Worm (Caenorhabditis elegans) whole organism, L4 larva: ENCODE data around the gene tsen-54.

Source experiments
- D1046.2 ChIP-seq: fragments of 200-800 bp; sonication (Bioruptor generic); IDR thresholded peaks from 2 replicates; pipeline ENCODE4 v1.3.6; 2022; ENCODE audit warnings: missing genetic modification characterization, missing compliant biosample characterization
- F10B5.3 ChIP-seq: sonication (generic microtip); optimal IDR thresholded peaks from 2 replicates; lab custom pipeline; 2016; ENCODE audit warnings: mild to moderate bottlenecking, missing genetic modification characterization, missing compliant biosample characterization
- F26F4.8 ChIP-seq: fragments of 200-800 bp; sonication (Bioruptor generic); conservative IDR thresholded peaks from 2 replicates; pipeline ENCODE4 v1.3.6; 2022; ENCODE audit warnings: missing genetic modification characterization, missing compliant biosample characterization
- F44E2.7 ChIP-seq: fragments of 200-800 bp; sonication (Bioruptor generic); IDR thresholded peaks from 2 replicates; pipeline ENCODE4 v2.1.2; 2022; ENCODE audit warnings: missing genetic modification characterization, missing compliant biosample characterization
- Y48G9A.11 ChIP-seq: fragments of 200-800 bp; sonication (Bioruptor generic); IDR thresholded peaks from 2 replicates; pipeline ENCODE4 v1.3.6; 2022; ENCODE audit warnings: missing genetic modification reagents, missing genetic modification characterization, missing compliant biosample characterization
- Y5F2A.4 ChIP-seq: fragments of 200-800 bp; sonication (Bioruptor generic); optimal IDR thresholded peaks from 2 replicates; lab custom pipeline; 2018; ENCODE audit warnings: mild to moderate bottlenecking, missing genetic modification characterization, missing compliant biosample characterization
- aha-1 ChIP-seq: fragments of 150-350 bp; peaks from one replicate; lab custom pipeline; 2014; ENCODE audit warnings: missing biosample characterization, missing genetic modification characterization
- ceh-32 ChIP-seq: sonication (generic microtip); optimal IDR thresholded peaks from 2 replicates; lab custom pipeline; 2016; ENCODE audit warnings: mild to moderate bottlenecking, missing genetic modification characterization, missing compliant biosample characterization; ENCODE audit not compliant: poor library complexity
- ceh-62 ChIP-seq: sonication (generic microtip); optimal IDR thresholded peaks from 2 replicates; lab custom pipeline; 2017; ENCODE audit warnings: missing biosample characterization, missing genetic modification characterization
- ctbp-1 ChIP-seq: fragments of 200-800 bp; sonication (Bioruptor generic); IDR thresholded peaks from 2 replicates; pipeline ENCODE4 v1.3.6; 2022; ENCODE audit warnings: missing genetic modification reagents, missing genetic modification characterization, missing compliant biosample characterization
- dmd-8 ChIP-seq: fragments of 200-800 bp; sonication (Bioruptor generic); IDR thresholded peaks from 2 replicates; pipeline ENCODE4 v1.3.6; 2022; ENCODE audit warnings: missing genetic modification characterization, missing compliant biosample characterization
- dve-1 ChIP-seq: sonication (generic microtip); optimal IDR thresholded peaks from 2 replicates; lab custom pipeline; 2017; ENCODE audit warnings: antibody characterized with exemption, mild to moderate bottlenecking, missing genetic modification characterization, missing compliant biosample characterization; ENCODE audit not compliant: insufficient read depth
- egl-43 ChIP-seq: fragments of 200-800 bp; sonication (Bioruptor generic); IDR thresholded peaks from 2 replicates; pipeline ENCODE4 v1.3.6; 2022; ENCODE audit warnings: missing genetic modification reagents, missing genetic modification characterization, missing compliant biosample characterization
- hlh-30 ChIP-seq: sonication (generic microtip); optimal IDR thresholded peaks from 2 replicates; lab custom pipeline; 2017; ENCODE audit warnings: antibody characterized with exemption, mild to moderate bottlenecking, missing genetic modification characterization, missing compliant biosample characterization; ENCODE audit not compliant: insufficient read depth
- lin-13 ChIP-seq: fragments of 150-350 bp; optimal IDR thresholded peaks from 2 replicates; lab custom pipeline; 2014; ENCODE audit warnings: missing biosample characterization, missing genetic modification reagents, missing genetic modification characterization
- lin-38 ChIP-seq: fragments of 200-800 bp; sonication (Bioruptor generic); IDR thresholded peaks from 2 replicates; pipeline ENCODE4 v1.3.6; 2022; ENCODE audit warnings: missing genetic modification reagents, missing genetic modification characterization, missing compliant biosample characterization
- lin-39 ChIP-seq: fragments of 150-350 bp; optimal IDR thresholded peaks from 2 replicates; lab custom pipeline; 2014; ENCODE audit warnings: missing biosample characterization, missing genetic modification reagents, missing genetic modification characterization
- lsy-2 ChIP-seq, 2 experiments: fragments of 150-350 bp in 1 of 2; sonication (generic microtip) in 1 of 2; optimal IDR thresholded peaks; 2 replicates each; lab custom pipeline; 2014 to 2017; ENCODE audit warnings: missing biosample characterization in 2 of 2, missing genetic modification characterization in 2 of 2
- madf-5 ChIP-seq, 2 experiments: fragments of 200-800 bp; sonication (Bioruptor generic); IDR thresholded peaks; 2 replicates each; pipeline ENCODE4 v1.3.6; 2022; ENCODE audit warnings: missing compliant biosample characterization in 2 of 2, missing genetic modification characterization in 2 of 2
- madf-9 ChIP-seq: fragments of 200-800 bp; sonication (Bioruptor generic); conservative IDR thresholded peaks from 2 replicates; pipeline ENCODE4 v1.3.6; 2022; ENCODE audit warnings: missing genetic modification reagents, missing genetic modification characterization, missing compliant biosample characterization
- mdt-29 ChIP-seq: fragments of 200-800 bp; sonication (Bioruptor generic); IDR thresholded peaks from 2 replicates; pipeline ENCODE4 v1.3.6; 2022; ENCODE audit warnings: missing genetic modification reagents, missing genetic modification characterization, missing compliant biosample characterization
- mep-1 ChIP-seq: fragments of 150-350 bp; sonication (generic microtip); optimal IDR thresholded peaks from 3 replicates; lab custom pipeline; 2014; ENCODE audit warnings: missing biosample characterization, missing genetic modification characterization
- nhr-28 ChIP-seq: fragments of 150-350 bp; optimal IDR thresholded peaks from 2 replicates; lab custom pipeline; 2014; ENCODE audit warnings: missing biosample characterization, missing genetic modification characterization
- nhr-42 ChIP-seq: fragments of 200-800 bp; sonication (Bioruptor generic); IDR thresholded peaks from 2 replicates; pipeline ENCODE4 v1.3.6; 2022; ENCODE audit warnings: missing genetic modification characterization, missing compliant biosample characterization
- php-3 ChIP-seq: fragments of 200-800 bp; sonication (Bioruptor generic); IDR thresholded peaks from 2 replicates; pipeline ENCODE4 v1.3.6; 2022; ENCODE audit warnings: missing genetic modification reagents, missing genetic modification characterization, missing compliant biosample characterization
- set-16 ChIP-seq: fragments of 200-800 bp; sonication (Bioruptor generic); IDR thresholded peaks from 2 replicates; pipeline ENCODE4 v1.3.6; 2022; ENCODE audit warnings: missing genetic modification reagents, missing genetic modification characterization, missing compliant biosample characterization
- skn-1 ChIP-seq: fragments of 150-350 bp; optimal IDR thresholded peaks from 2 replicates; lab custom pipeline; 2014; ENCODE audit warnings: missing biosample characterization, missing genetic modification characterization
- snpc-1.2 ChIP-seq: fragments of 200-800 bp; sonication (Bioruptor generic); IDR thresholded peaks from 2 replicates; pipeline ENCODE4 v1.3.6; 2022; ENCODE audit warnings: missing genetic modification reagents, missing genetic modification characterization, missing compliant biosample characterization
- tra-1 ChIP-seq: fragments of 200-800 bp; sonication (Bioruptor generic); IDR thresholded peaks from 2 replicates; pipeline ENCODE4 v1.3.6; 2022; ENCODE audit warnings: missing genetic modification reagents, missing genetic modification characterization, missing compliant biosample characterization
- unc-39 ChIP-seq: sonication (generic microtip); optimal IDR thresholded peaks from 2 replicates; lab custom pipeline; 2017; ENCODE audit warnings: missing biosample characterization, missing genetic modification characterization
- unc-62 ChIP-seq, 3 experiments: fragments of 150-350 bp in 1 of 3; sonication (generic microtip); optimal IDR thresholded peaks in 2 of 3; peaks in 1 of 3; 1 replicate in 1 of 3; 2 replicates in 2 of 3; lab custom pipeline; 2014 to 2017; ENCODE audit warnings: missing biosample characterization in 3 of 3, missing genetic modification characterization in 3 of 3, missing genetic modification reagents in 3 of 3, missing genotype in 1 of 3
- vab-7 ChIP-seq: fragments of 200-800 bp; sonication (Bioruptor generic); IDR thresholded peaks from 2 replicates; pipeline ENCODE4 v1.3.6; 2022; ENCODE audit warnings: missing genetic modification reagents, missing genetic modification characterization, missing compliant biosample characterization
- ztf-7 ChIP-seq: fragments of 150-350 bp; optimal IDR thresholded peaks from 2 replicates; lab custom pipeline; 2014; ENCODE audit warnings: missing biosample characterization, missing genetic modification characterization

The tsen-54 gene

DNA sequence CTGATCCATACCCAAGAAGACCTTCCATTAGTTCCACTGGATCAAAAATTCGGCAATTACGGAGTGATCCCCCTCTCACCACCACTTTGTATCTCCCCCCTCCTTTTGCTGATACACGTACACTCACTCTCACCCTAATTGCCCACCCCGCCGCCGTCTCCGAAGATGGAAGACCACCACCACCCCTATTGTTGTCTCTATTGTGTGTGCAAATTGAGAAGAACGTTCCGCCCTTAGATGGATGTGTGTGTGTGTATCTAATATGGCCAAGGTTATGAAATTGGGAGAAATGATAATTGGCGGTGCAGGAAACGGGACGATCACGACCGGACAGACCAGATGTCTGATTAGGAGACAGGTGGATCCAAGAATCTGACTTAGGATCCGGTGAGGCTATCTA, 31.7 kb upstream of the tsen-54 start (continued):
- TF ChIP-seq nhr-28 (tag; lab: Kevin White, UChicago) = no peak

DNA sequence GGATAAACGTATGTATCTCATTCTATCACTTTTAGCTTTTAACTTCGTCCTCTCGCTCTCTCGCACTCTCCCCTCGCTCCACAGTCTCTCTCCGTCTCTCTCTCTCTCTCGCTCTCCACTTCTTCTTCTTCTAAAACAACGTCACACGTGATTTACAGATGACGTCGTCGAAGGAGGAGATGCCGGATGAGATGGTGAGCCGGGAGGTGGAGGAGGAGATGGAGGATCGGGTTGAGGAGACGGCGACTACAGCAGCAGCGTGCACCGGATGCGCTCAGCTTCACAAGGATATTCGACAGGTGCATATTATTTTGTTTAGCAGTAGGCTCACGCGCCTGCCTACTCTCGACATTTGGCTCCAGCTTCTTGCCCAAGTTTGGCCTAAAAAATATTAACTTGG, 30.2 kb upstream of the tsen-54 start, which contains the start of gene elt-6:
TSS of gene elt-6 (plus strand) at position 159 of the 400 bp plus-strand sequence.
- TF ChIP-seq snpc-1.2 (no peak), set-16 (GFP tag; lab: Robert Waterston, UW) (peak; percentile 72)
- TF ChIP-seq, all 104 proteins: peak for 1

DNA sequence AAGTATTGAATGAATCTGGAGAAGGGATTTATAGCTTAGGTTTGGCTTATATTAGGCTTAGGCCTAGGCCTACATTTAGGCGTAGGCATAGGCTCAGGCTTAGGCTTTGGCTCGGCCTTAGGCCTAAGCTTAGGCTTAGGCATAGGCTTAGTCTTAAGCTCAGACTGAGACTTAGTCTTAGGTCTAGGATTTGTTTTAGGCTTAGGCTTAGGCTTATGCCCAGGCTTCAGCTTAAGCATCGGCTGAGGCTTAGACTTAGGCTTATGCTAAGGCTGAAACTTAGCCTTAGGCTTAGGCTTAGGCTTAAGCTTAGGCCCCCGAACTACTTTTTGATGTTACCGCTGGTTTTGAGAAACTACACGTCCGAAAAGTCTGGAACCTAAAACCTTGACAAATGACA, 27.5 kb upstream of the tsen-54 start:
- TF ChIP-seq mdt-29 (GFP tag; lab: Robert Waterston, UW) = no peak
- no peak for TF ChIP-seq mep-1 (tag; lab: Kevin White, UChicago)
- 0 out of 2 replicates have a peak, but pooled peaks have one; percentile 41 for TF ChIP-seq dmd-8 (GFP tag; lab: Robert Waterston, UW)
- no peak for TF ChIP-seq F10B5.3 (tag; lab: Kevin White, UChicago)
- TF ChIP-seq aha-1 (tag; lab: Kevin White, UChicago) = peak; percentile 65
- no peak for TF ChIP-seq lsy-2 (tag; optimal IDR thresholded peaks at IDR 0.05; lab: Kevin White, UChicago)
- no peak for TF ChIP-seq skn-1 (tag; lab: Kevin White, UChicago)

DNA sequence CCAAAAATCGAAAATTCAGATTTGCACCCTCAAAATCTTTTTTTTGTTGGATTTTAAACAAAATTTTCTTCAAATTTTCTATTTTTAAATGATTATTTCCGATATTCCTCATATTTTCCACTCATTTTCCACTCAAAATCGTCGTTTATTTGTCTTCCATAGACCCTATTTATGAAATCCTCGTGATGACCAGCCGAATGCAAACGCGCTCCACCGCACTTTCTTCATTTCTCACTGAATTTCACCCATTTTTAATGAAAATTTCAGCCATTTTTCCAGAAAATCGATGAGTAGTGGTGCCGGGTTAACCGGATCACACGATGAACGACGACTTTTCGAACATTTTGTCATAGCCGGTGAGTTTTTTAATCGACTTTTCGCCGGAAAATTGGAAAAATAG, 24.3 kb upstream of the tsen-54 start, which contains the start of gene denn-4:
TSS of gene denn-4 (plus strand) at position 280 of the 400 bp plus-strand sequence.
- peak; percentile 91 for TF ChIP-seq lin-38 (GFP tag; lab: Robert Waterston, UW)
- TF ChIP-seq unc-39 (tag; lab: Kevin White, UChicago) = no peak
- no peak for TF ChIP-seq ztf-7 (tag; lab: Kevin White, UChicago)
- no peak for TF ChIP-seq php-3 (GFP tag; lab: Robert Waterston, UW)
- TF ChIP-seq dve-1 (tag; lab: Kevin White, UChicago) = no peak
- peak in 1 of 2 experiments; percentile 14 for TF ChIP-seq lsy-2 (tag; optimal IDR thresholded peaks at IDR 0.05; lab: Kevin White, UChicago)
- TF ChIP-seq egl-43 (GFP tag; lab: Robert Waterston, UW) = no peak
- peak; percentile 85 for TF ChIP-seq hlh-30 (tag; lab: Kevin White, UChicago)
- TF ChIP-seq unc-62 (GFP tag; optimal IDR thresholded peaks at IDR 0.05 in 1 of 2; lab: Kevin White, UChicago) = no peak
- no peak for TF ChIP-seq unc-62 (tag; optimal IDR thresholded peaks at IDR 0.05; lab: Kevin White, UChicago)
- no peak for TF ChIP-seq ctbp-1 (GFP tag; lab: Robert Waterston, UW)
- TF ChIP-seq lin-13 = no peak
- TF ChIP-seq nhr-28 (tag; lab: Kevin White, UChicago) = peak; percentile 6
- TF ChIP-seq Y5F2A.4 (GFP tag; lab: Kevin White, UChicago) = no peak

DNA sequence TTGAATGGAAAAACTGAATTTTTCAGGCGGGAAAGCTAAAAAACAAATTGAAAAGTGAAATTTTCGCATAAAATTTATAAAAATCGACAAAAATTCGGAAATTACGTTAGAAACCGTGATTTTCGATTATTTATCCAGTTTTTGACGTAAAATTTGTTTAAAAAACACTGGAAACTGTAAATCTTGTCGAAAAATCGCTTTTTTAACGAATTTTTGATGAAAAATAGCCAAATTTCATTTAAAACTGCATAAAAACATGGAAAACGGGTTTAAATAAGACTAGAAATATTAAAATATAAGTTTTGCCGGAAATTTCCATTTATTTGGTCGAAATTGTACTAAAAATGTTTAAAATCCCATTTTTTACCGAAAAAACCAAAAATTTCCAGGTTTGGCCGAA, 23.8 kb upstream of the tsen-54 start:
- TF ChIP-seq lin-39 (tag; lab: Kevin White, UChicago) (no peak), lin-13 (no peak), ceh-62 (no peak), F10B5.3 (tag; lab: Kevin White, UChicago) (no peak), aha-1 (tag; lab: Kevin White, UChicago) (peak; percentile 96), F44E2.7 (GFP tag; lab: Robert Waterston, UW) (no peak), ceh-32 (tag; lab: Kevin White, UChicago) (no peak), nhr-28 (tag; lab: Kevin White, UChicago) (no peak)

DNA sequence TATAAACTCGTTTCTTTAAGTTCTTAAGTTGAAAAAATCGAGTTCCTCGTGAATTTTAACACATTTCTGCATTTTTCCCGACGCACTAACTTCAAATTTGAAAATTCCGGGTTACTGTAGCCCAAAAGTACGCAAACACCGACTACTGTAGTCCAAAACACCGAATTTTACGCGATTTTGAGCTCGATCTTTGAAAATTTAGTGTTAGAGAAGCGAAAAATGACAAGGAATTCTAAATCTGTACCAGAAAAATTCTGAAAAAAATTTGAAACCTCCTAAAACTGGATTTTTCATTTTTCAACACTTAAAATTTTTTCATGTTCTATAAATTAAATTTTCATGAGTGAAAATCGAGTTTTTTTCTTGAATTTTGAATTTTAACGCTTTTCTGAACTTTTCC, 2.8 kb upstream of the tsen-54 start:
- TF ChIP-seq unc-62 (GFP tag; optimal IDR thresholded peaks at IDR 0.05 in 1 of 2; lab: Kevin White, UChicago) (peak in 1 of 2 experiments; percentile 97), unc-62 (tag; optimal IDR thresholded peaks at IDR 0.05; lab: Kevin White, UChicago) (no peak), unc-39 (tag; lab: Kevin White, UChicago) (no peak)

DNA sequence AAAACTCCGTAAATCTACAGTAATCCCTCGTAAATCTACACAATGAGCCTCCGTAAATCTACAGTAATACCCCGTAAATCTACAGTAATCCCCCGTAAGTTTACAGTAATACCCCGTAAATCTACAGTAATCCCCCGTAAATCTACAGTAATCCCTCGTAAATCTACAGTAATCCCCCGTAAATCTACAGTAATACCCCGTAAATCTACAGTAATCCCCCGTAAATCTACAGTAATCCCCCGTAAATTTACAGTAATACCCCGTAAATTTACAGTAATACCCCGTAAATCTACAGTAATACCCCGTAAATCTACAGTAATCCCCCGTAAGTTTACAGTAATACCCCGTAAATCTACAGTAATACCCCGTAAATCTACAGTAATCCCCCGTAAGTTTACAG, 2.6 kb downstream of the tsen-54 start:
- TF ChIP-seq madf-5 (GFP tag; IDR thresholded peaks at IDR 0.05; lab: Robert Waterston, UW) = 0 out of 4 replicates have a peak, but pooled peaks of 1 of the 2 experiments have one; percentile 2
- TF ChIP-seq D1046.2 (GFP tag; lab: Robert Waterston, UW) = peak; percentile 73; the same call in 1 of the 2 replicates
- 0 out of 2 replicates have a peak, but pooled peaks have one; percentile 24 for TF ChIP-seq vab-7 (GFP tag; lab: Robert Waterston, UW)
- TF ChIP-seq nhr-42 (GFP tag; lab: Robert Waterston, UW) = peak; percentile 20; the same call in 1 of the 2 replicates
- 0 out of 2 replicates have a peak, but pooled peaks have one; percentile 27 for TF ChIP-seq Y48G9A.11 (GFP tag; lab: Robert Waterston, UW)
- peak; percentile 53; the same call in 1 of the 2 replicates for TF ChIP-seq F26F4.8 (GFP tag; lab: Robert Waterston, UW)
- 0 out of 2 replicates have a peak, but pooled peaks have one; percentile 21 for TF ChIP-seq tra-1 (GFP tag; lab: Robert Waterston, UW)
- TF ChIP-seq php-3 (GFP tag; lab: Robert Waterston, UW) = 0 out of 2 replicates have a peak, but pooled peaks have one; percentile 31
- peak; percentile 15; the same call in 1 of the 2 replicates for TF ChIP-seq madf-9 (GFP tag; lab: Robert Waterston, UW)
